Fruit fly (Drosophila melanogaster): ENCODE data around the gene CG15864.
A peak's percentile ranks its signal among the peaks of the same experiment; 100 is the strongest.

Gene CG15864

DNA sequence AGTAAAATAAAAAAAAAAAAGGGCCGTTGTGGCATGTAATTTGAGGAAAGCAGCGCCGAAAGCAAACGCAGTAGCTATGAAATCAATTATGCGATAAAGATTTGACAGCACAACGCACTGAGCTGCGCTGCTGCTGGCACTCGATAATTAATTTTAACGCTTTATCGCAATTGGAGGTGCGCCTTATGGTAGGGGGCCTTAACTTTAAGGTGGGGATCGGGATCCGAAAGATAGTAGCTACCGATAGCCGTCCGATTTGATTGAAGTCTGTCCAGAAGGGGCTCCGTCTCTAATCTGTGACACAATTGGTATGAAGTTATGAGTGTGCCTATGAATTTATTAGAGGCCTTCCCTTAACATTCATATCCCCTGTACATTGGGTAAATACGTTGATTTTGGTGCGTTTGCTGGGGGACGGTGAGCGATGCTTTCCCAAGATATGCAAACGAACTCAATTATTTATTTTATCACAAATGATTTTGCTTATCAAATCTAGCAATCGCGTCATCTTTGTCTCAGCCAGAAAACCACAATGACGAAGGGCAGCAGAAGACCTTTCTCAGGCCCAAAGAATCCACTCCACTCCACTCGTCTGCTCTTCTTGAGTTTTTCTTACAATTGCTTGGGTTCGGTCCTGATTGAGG is 39.7 kb upstream of the CG15864 start (continued):
- TF ChIP-seq nom (GFP tag; optimal IDR thresholded peaks at IDR 0.05), result no peak
- no peak for TF ChIP-seq Elba2 (GFP tag; optimal IDR thresholded peaks at IDR 0.05)
- TF ChIP-seq Lim3 (GFP tag; IDR thresholded peaks at IDR 0.05), result peak; percentile 92; the same call in 1 of the 2 replicates
- 0 out of 3 replicates have a peak, but pooled peaks have one; percentile 17 for TF ChIP-seq CG2199 (GFP tag; IDR thresholded peaks at IDR 0.05)
- no peak for TF ChIP-seq CkIIα-i1 (GFP tag; IDR thresholded peaks at IDR 0.05)
- no peak for TF ChIP-seq D19B (GFP tag; optimal IDR thresholded peaks at IDR 0.05)
- TF ChIP-seq CG8765 (GFP tag; IDR thresholded peaks at IDR 0.05), result no peak
- TF ChIP-seq Med (GFP tag), result peak; percentile 28
- TF ChIP-seq crc (GFP tag; optimal IDR thresholded peaks at IDR 0.05), result no peak
- no peak for TF ChIP-seq vfl (GFP tag; optimal IDR thresholded peaks at IDR 0.05)
- TF ChIP-seq zf30C (GFP tag; optimal IDR thresholded peaks at IDR 0.05), result no peak
- no peak for TF ChIP-seq CG7372 (GFP tag; IDR thresholded peaks at IDR 0.05)
- peak; percentile 14 for TF ChIP-seq CG7745 (tag; optimal IDR thresholded peaks at IDR 0.05)
- TF ChIP-seq Atf-2 (GFP tag; optimal IDR thresholded peaks at IDR 0.05), result no peak
- TF ChIP-seq tup (GFP tag; optimal IDR thresholded peaks at IDR 0.05), result no peak
- TF ChIP-seq ttk (GFP tag; IDR thresholded peaks at IDR 0.05), result no peak
- no peak for TF ChIP-seq jigr1 (GFP tag; IDR thresholded peaks at IDR 0.05)
- TF ChIP-seq CG16813 (GFP tag; IDR thresholded peaks at IDR 0.05; ENCODE audit: partially characterized antibody), result no peak
- no peak for TF ChIP-seq Lhr (GFP tag; optimal IDR thresholded peaks at IDR 0.05)
- TF ChIP-seq Nf-YB (GFP tag; optimal IDR thresholded peaks at IDR 0.05), result no peak
- TF ChIP-seq grn (GFP tag; optimal IDR thresholded peaks at IDR 0.05), result peak; percentile 100
- TF ChIP-seq lab (GFP tag; optimal IDR thresholded peaks at IDR 0.05), result peak; percentile 54
- TF ChIP-seq HmgD (GFP tag; optimal IDR thresholded peaks at IDR 0.05), result no peak
- no peak for TF ChIP-seq CG3838 (GFP tag; optimal IDR thresholded peaks at IDR 0.05)
- TF ChIP-seq CG9817 (tag; optimal IDR thresholded peaks at IDR 0.05), result no peak
- no peak for TF ChIP-seq z (GFP tag; IDR thresholded peaks at IDR 0.05)
- TF ChIP-seq ap (GFP tag; IDR thresholded peaks at IDR 0.05), result no peak
- TF ChIP-seq CG2678 (tag; optimal IDR thresholded peaks at IDR 0.05), result no peak
- TF ChIP-seq sens-2 (GFP tag; IDR thresholded peaks at IDR 0.05), result 0 out of 2 replicates have a peak, but pooled peaks have one; percentile 4
- TF ChIP-seq az2 (GFP tag; optimal IDR thresholded peaks at IDR 0.05), result no peak
- no peak for TF ChIP-seq Myb (GFP tag; optimal IDR thresholded peaks at IDR 0.05)
- no peak for TF ChIP-seq Spps (tag; optimal IDR thresholded peaks at IDR 0.05)
- no peak for TF ChIP-seq CG3281 (GFP tag; optimal IDR thresholded peaks at IDR 0.05)
- peak in 1 of 2 experiments; percentile 43 for TF ChIP-seq Pdp1 (GFP tag; optimal IDR thresholded peaks at IDR 0.05)
- TF ChIP-seq CG34224 (GFP tag; IDR thresholded peaks at IDR 0.05; ENCODE audit: partially characterized antibody), result no peak
- no peak for TF ChIP-seq caup (GFP tag; optimal IDR thresholded peaks at IDR 0.05; ENCODE audit: severe bottlenecking)
- TF ChIP-seq kni (GFP tag; optimal IDR thresholded peaks at IDR 0.05), result no peak
- TF ChIP-seq Scr (GFP tag; IDR thresholded peaks at IDR 0.05; ENCODE audit: partially characterized antibody), result no peak
- TF ChIP-seq CG10654 (GFP tag; optimal IDR thresholded peaks at IDR 0.05), result no peak
- TF ChIP-seq da (GFP tag; optimal IDR thresholded peaks at IDR 0.05), result no peak
- TF ChIP-seq Kr (GFP tag; optimal IDR thresholded peaks at IDR 0.05), result no peak
- no peak for TF ChIP-seq CG6272 (GFP tag; IDR thresholded peaks at IDR 0.05)
- TF ChIP-seq CG30403 (GFP tag; optimal IDR thresholded peaks at IDR 0.05), result no peak
- peak; percentile 4 for TF ChIP-seq CG10543 (GFP tag; optimal IDR thresholded peaks at IDR 0.05)
- TF ChIP-seq Taf1 (GFP tag; IDR thresholded peaks at IDR 0.05), result no peak
- no peak for TF ChIP-seq D (optimal IDR thresholded peaks at IDR 0.05)
- no peak for TF ChIP-seq D (GFP tag; optimal IDR thresholded peaks at IDR 0.05)
- TF ChIP-seq ssp (GFP tag; IDR thresholded peaks at IDR 0.05), result no peak
- no peak for TF ChIP-seq CG9727 (GFP tag; optimal IDR thresholded peaks at IDR 0.05)
- TF ChIP-seq Side (GFP tag; optimal IDR thresholded peaks at IDR 0.05), result no peak
